Fruit fly (Drosophila melanogaster) whole organism, embryonic: ENCODE data around the gene CG13457.
A peak's percentile ranks its signal among the peaks of the same experiment; 100 is the strongest.

Experiments
- Ada2b ChIP-seq: fragments of 200-800 bp; sonication (Bioruptor generic); IDR thresholded peaks from 2 replicates; pipeline ENCODE4 v1.3.6; 2022; ENCODE audit warnings: missing biosample characterization, missing genetic modification characterization
- CG1024 ChIP-seq: fragments of 200-800 bp; sonication (Bioruptor generic); IDR thresholded peaks from 2 replicates; pipeline ENCODE4 v1.3.6; 2022; ENCODE audit warnings: missing biosample characterization, missing genetic modification characterization
- CG10321 ChIP-seq: fragments of 200-800 bp; sonication (Bioruptor generic); IDR thresholded peaks from 2 replicates; pipeline ENCODE4 v1.3.6; 2022; ENCODE audit warnings: missing biosample characterization, missing genetic modification characterization
- CG10979 ChIP-seq: fragments of 200-800 bp; sonication (Bioruptor generic); optimal IDR thresholded peaks from 2 replicates; lab custom pipeline; 2018; ENCODE audit warnings: missing biosample characterization, mild to moderate bottlenecking, missing genetic modification characterization, moderate library complexity
- CG11695 ChIP-seq: fragments of 200-800 bp; sonication (Bioruptor generic); IDR thresholded peaks from 3 replicates; pipeline ENCODE4 v1.3.6; 2022; ENCODE audit warnings: missing biosample characterization, missing genetic modification characterization
- CG12299 ChIP-seq: fragments of 200-800 bp; sonication (Bioruptor generic); optimal IDR thresholded peaks from 2 replicates; lab custom pipeline; 2018; ENCODE audit warnings: missing biosample characterization, mild to moderate bottlenecking, missing genetic modification characterization
- CG13775 ChIP-seq: fragments of 200-800 bp; sonication (Bioruptor generic); optimal IDR thresholded peaks from 3 replicates; lab custom pipeline; 2017; ENCODE audit warnings: missing biosample characterization, mild to moderate bottlenecking, missing genetic modification characterization
- CG14667 ChIP-seq: fragments of 200-800 bp; sonication (Bioruptor generic); IDR thresholded peaks from 2 replicates; pipeline ENCODE4 v1.3.6; 2022; ENCODE audit warnings: missing biosample characterization, missing genetic modification characterization
- CG17912 ChIP-seq: fragments of 200-800 bp; sonication (Bioruptor generic); optimal IDR thresholded peaks from 2 replicates; lab custom pipeline; 2018; ENCODE audit warnings: missing biosample characterization, mild to moderate bottlenecking, missing genetic modification characterization
- CG1792 ChIP-seq: fragments of 200-800 bp; sonication (Bioruptor generic); optimal IDR thresholded peaks from 2 replicates; lab custom pipeline; 2016; ENCODE audit warnings: missing biosample characterization, missing genetic modification characterization
- CG18262 ChIP-seq: fragments of 200-800 bp; optimal IDR thresholded peaks from 3 replicates; lab custom pipeline; 2019; ENCODE audit warnings: missing biosample characterization, mild to moderate bottlenecking, missing genetic modification characterization, moderate library complexity
- CG31365 ChIP-seq: fragments of 200-800 bp; sonication (Bioruptor generic); optimal IDR thresholded peaks from 2 replicates; lab custom pipeline; 2018; ENCODE audit warnings: missing biosample characterization, mild to moderate bottlenecking, missing genetic modification characterization
- CG6854 ChIP-seq: fragments of 200-800 bp; sonication (Bioruptor generic); optimal IDR thresholded peaks from 3 replicates; lab custom pipeline; 2017; ENCODE audit warnings: missing biosample characterization, mild to moderate bottlenecking, missing genetic modification characterization
- CG7928 ChIP-seq: fragments of 200-800 bp; sonication (Bioruptor generic); optimal IDR thresholded peaks from 2 replicates; lab custom pipeline; 2017; ENCODE audit warnings: missing biosample characterization, mild to moderate bottlenecking, missing genetic modification characterization
- Chrac-16 ChIP-seq: fragments of 200-800 bp; sonication (Bioruptor generic); optimal IDR thresholded peaks from 3 replicates; lab custom pipeline; 2016; ENCODE audit warnings: missing biosample characterization, missing genetic modification characterization
- CrebB ChIP-seq: fragments of 200-800 bp; sonication (Bioruptor generic); optimal IDR thresholded peaks from 3 replicates; lab custom pipeline; 2018; ENCODE audit warnings: missing biosample characterization, mild to moderate bottlenecking, missing genetic modification characterization
- Doc2 ChIP-seq: fragments of 200-800 bp; sonication (Bioruptor generic); IDR thresholded peaks from 2 replicates; pipeline ENCODE4 v1.3.6; 2022; ENCODE audit warnings: missing biosample characterization, missing genetic modification characterization
- Hand ChIP-seq: fragments of 200-800 bp; sonication (Bioruptor generic); optimal IDR thresholded peaks from 2 replicates; lab custom pipeline; 2017; ENCODE audit warnings: mild to moderate bottlenecking, missing biosample characterization, missing genetic modification reagents, missing genetic modification characterization
- Hr51 ChIP-seq, 2 experiments: fragments of 200-800 bp; sonication (Bioruptor generic); optimal IDR thresholded peaks; 2 replicates in 1 of 2; 3 replicates in 1 of 2; lab custom pipeline; 2016 to 2018; ENCODE audit warnings: missing biosample characterization in 2 of 2, missing genetic modification characterization in 2 of 2, mild to moderate bottlenecking in 1 of 2, moderate library complexity in 1 of 2
- Lpt ChIP-seq: fragments of >200 bp; optimal IDR thresholded peaks from 2 replicates; lab custom pipeline; 2018; ENCODE audit warnings: missing biosample characterization, missing genetic modification characterization
- MBD-R2 ChIP-seq: fragments of 200-800 bp; sonication (Bioruptor generic); IDR thresholded peaks from 2 replicates; pipeline ENCODE4 v1.3.6; 2022; ENCODE audit warnings: missing biosample characterization, missing genetic modification characterization
- MESR4 ChIP-seq: fragments of 200-800 bp; sonication (Bioruptor generic); optimal IDR thresholded peaks from 2 replicates; lab custom pipeline; 2018; ENCODE audit warnings: missing biosample characterization, mild to moderate bottlenecking, missing genetic modification characterization, moderate library complexity
- Mrtf ChIP-seq: fragments of 200-800 bp; sonication (Bioruptor generic); IDR thresholded peaks from 3 replicates; pipeline ENCODE4 v1.3.6; 2022; ENCODE audit warnings: missing biosample characterization, missing genetic modification characterization
- NK7.1 ChIP-seq: fragments of 200-800 bp; sonication (Bioruptor generic); optimal IDR thresholded peaks from 3 replicates; lab custom pipeline; 2016; ENCODE audit warnings: missing biosample characterization, missing genetic modification characterization
- Neu2 ChIP-seq: fragments of 200-800 bp; sonication (Bioruptor generic); optimal IDR thresholded peaks from 3 replicates; lab custom pipeline; 2016; ENCODE audit warnings: missing biosample characterization, missing genetic modification characterization, borderline replicate concordance
- Nf-YA ChIP-seq: fragments of 200-800 bp; sonication (Bioruptor generic); IDR thresholded peaks from 2 replicates; pipeline ENCODE4 v1.3.6; 2022; ENCODE audit warnings: missing biosample characterization, missing genetic modification characterization
- Sry-β ChIP-seq: fragments of 200-800 bp; sonication (Bioruptor generic); optimal IDR thresholded peaks from 2 replicates; lab custom pipeline; 2018; ENCODE audit warnings: missing biosample characterization, mild to moderate bottlenecking, missing genetic modification characterization, moderate library complexity
- ash1 ChIP-seq: fragments of 200-800 bp; sonication (Bioruptor generic); optimal IDR thresholded peaks from 2 replicates; lab custom pipeline; 2018; ENCODE audit warnings: missing biosample characterization, mild to moderate bottlenecking, missing genetic modification characterization
- bbx ChIP-seq: fragments of 200-800 bp; sonication (Bioruptor generic); IDR thresholded peaks from 2 replicates; pipeline ENCODE4 v1.3.6; 2022; ENCODE audit warnings: missing biosample characterization, missing genetic modification characterization; ENCODE audit not compliant: partially characterized antibody
- chn ChIP-seq: fragments of 200-800 bp; sonication (Bioruptor generic); optimal IDR thresholded peaks from 2 replicates; lab custom pipeline; 2016; ENCODE audit warnings: missing biosample characterization, missing genetic modification characterization
- corto ChIP-seq: fragments of 200-800 bp; sonication (Bioruptor generic); optimal IDR thresholded peaks from 2 replicates; lab custom pipeline; 2016; ENCODE audit warnings: missing biosample characterization, mild to moderate bottlenecking, missing genetic modification characterization, moderate library complexity
- cwo ChIP-seq: fragments of 200-800 bp; sonication (Bioruptor generic); optimal IDR thresholded peaks from 3 replicates; lab custom pipeline; 2017; ENCODE audit warnings: missing biosample characterization, missing genetic modification characterization, mild to moderate bottlenecking, moderate library complexity, missing genetic modification reagents
- grau ChIP-seq: fragments of 200-800 bp; optimal IDR thresholded peaks from 3 replicates; lab custom pipeline; 2019; ENCODE audit warnings: missing biosample characterization, mild to moderate bottlenecking, missing genetic modification characterization, moderate library complexity
- grn ChIP-seq: fragments of 200-800 bp; sonication (Bioruptor generic); optimal IDR thresholded peaks from 3 replicates; lab custom pipeline; 2017; ENCODE audit warnings: missing biosample characterization, missing genetic modification characterization
- gsb-n ChIP-seq: fragments of 200-800 bp; sonication (Bioruptor generic); optimal IDR thresholded peaks from 3 replicates; lab custom pipeline; 2018; ENCODE audit warnings: missing biosample characterization, mild to moderate bottlenecking, missing genetic modification characterization
- h ChIP-seq: fragments of >200 bp; optimal IDR thresholded peaks from 2 replicates; lab custom pipeline; 2017
- hbn ChIP-seq: fragments of 200-800 bp; sonication (Bioruptor generic); IDR thresholded peaks from 2 replicates; pipeline ENCODE4 v1.3.6; 2022; ENCODE audit warnings: missing biosample characterization, missing genetic modification characterization; ENCODE audit not compliant: partially characterized antibody
- hkb ChIP-seq, 2 experiments: fragments of 200-800 bp in 1 of 2; fragments of >200 bp in 1 of 2; sonication (Bioruptor generic) in 1 of 2; IDR thresholded peaks in 1 of 2; optimal IDR thresholded peaks in 1 of 2; 2 replicates each; pipeline versions ENCODE4 v1.3.6 to Lab custom; 2017 to 2022; ENCODE audit warnings: missing biosample characterization in 1 of 2, missing genetic modification characterization in 1 of 2
- kni ChIP-seq: fragments of 200-800 bp; sonication (Bioruptor generic); optimal IDR thresholded peaks from 3 replicates; lab custom pipeline; 2017; ENCODE audit warnings: mild to moderate bottlenecking, missing biosample characterization, missing genetic modification reagents, missing genetic modification characterization
- luna ChIP-seq: fragments of 200-800 bp; sonication (Bioruptor generic); optimal IDR thresholded peaks from 2 replicates; lab custom pipeline; 2016; ENCODE audit warnings: missing biosample characterization, missing genetic modification characterization
- pros ChIP-seq: fragments of 200-800 bp; sonication (Bioruptor generic); optimal IDR thresholded peaks from 3 replicates; lab custom pipeline; 2019; ENCODE audit warnings: missing biosample characterization, mild to moderate bottlenecking, missing genetic modification characterization, moderate library complexity
- pum ChIP-seq: fragments of 200-800 bp; sonication (Bioruptor generic); optimal IDR thresholded peaks from 2 replicates; lab custom pipeline; 2016; ENCODE audit warnings: missing biosample characterization, missing genetic modification characterization
- run ChIP-seq: fragments of 200-800 bp; sonication (Bioruptor generic); optimal IDR thresholded peaks from 3 replicates; lab custom pipeline; 2018; ENCODE audit warnings: missing biosample characterization, mild to moderate bottlenecking, missing genetic modification characterization
- sd ChIP-seq: fragments of 200-800 bp; sonication (Bioruptor generic); optimal IDR thresholded peaks from 3 replicates; lab custom pipeline; 2018; ENCODE audit warnings: missing biosample characterization, mild to moderate bottlenecking, missing genetic modification characterization, moderate library complexity
- sisA ChIP-seq: fragments of 200-800 bp; sonication (Bioruptor generic); IDR thresholded peaks from 2 replicates; pipeline ENCODE4 v1.3.6; 2022; ENCODE audit warnings: missing biosample characterization, missing genetic modification characterization
- stc ChIP-seq: fragments of 200-800 bp; sonication (Bioruptor generic); IDR thresholded peaks from 2 replicates; pipeline ENCODE4 v1.3.6; 2022; ENCODE audit warnings: missing biosample characterization, missing genetic modification characterization
- stwl ChIP-seq: fragments of 200-800 bp; sonication (Bioruptor generic); optimal IDR thresholded peaks from 3 replicates; lab custom pipeline; 2018; ENCODE audit warnings: missing biosample characterization, mild to moderate bottlenecking, missing genetic modification characterization, moderate library complexity
- tll ChIP-seq, 2 experiments: fragments of 200-800 bp in 1 of 2; fragments of >200 bp in 1 of 2; sonication (Bioruptor generic) in 1 of 2; optimal IDR thresholded peaks; 2 replicates each; lab custom pipeline; 2017 to 2019; ENCODE audit warnings: missing biosample characterization in 2 of 2, missing genetic modification characterization in 2 of 2, mild to moderate bottlenecking in 1 of 2, moderate library complexity in 1 of 2
- tx ChIP-seq: fragments of 200-800 bp; sonication (Bioruptor generic); optimal IDR thresholded peaks from 2 replicates; lab custom pipeline; 2016; ENCODE audit warnings: missing biosample characterization, missing genetic modification characterization
- vvl ChIP-seq: fragments of 200-800 bp; sonication (Bioruptor generic); IDR thresholded peaks from 2 replicates; pipeline ENCODE4 v1.3.6; 2022; ENCODE audit warnings: missing biosample characterization, missing genetic modification characterization
- yki ChIP-seq: fragments of >200 bp; optimal IDR thresholded peaks from 3 replicates; lab custom pipeline; 2018

CG13457 gene

dm6 chr3L:15163414-15163813 is 32.2 kb upstream of the CG13457 start, which contains the start of gene CG7011 (continued):
- peak; percentile 17 for TF ChIP-seq MESR4 (GFP tag; lab: Kevin White, UChicago)
- no peak for TF ChIP-seq CG7928
- no peak for TF ChIP-seq h (lab: Kevin White, UChicago)
- TF ChIP-seq run (tag; lab: Kevin White, UChicago) = no peak
- peak; percentile 67 for TF ChIP-seq MBD-R2
- no peak for TF ChIP-seq cwo (GFP tag; lab: Kevin White, UChicago)
- no peak for TF ChIP-seq Neu2 (GFP tag; lab: Kevin White, UChicago)
- no peak for TF ChIP-seq Sry-β
- TF ChIP-seq kni (GFP tag; lab: Kevin White, UChicago) = no peak
- TF ChIP-seq gsb-n (tag; lab: Kevin White, UChicago) = no peak
- no peak for TF ChIP-seq sisA (GFP tag; lab: Robert Waterston, UW)
- TF ChIP-seq hbn (GFP tag; lab: Robert Waterston, UW) = peak; percentile 35; the same call in 1 of the 2 replicates
- no peak for TF ChIP-seq pum
- TF ChIP-seq CG6854 = no peak
- no peak for TF ChIP-seq Doc2 (GFP tag; lab: Robert Waterston, UW)
- TF ChIP-seq tx (GFP tag; lab: Kevin White, UChicago) = no peak
- no peak for TF ChIP-seq Hand (GFP tag; lab: Kevin White, UChicago)
- TF ChIP-seq CG17912 (GFP tag; lab: Kevin White, UChicago) = no peak
- TF ChIP-seq CG10979 (tag; lab: Kevin White, UChicago) = no peak
- no peak for TF ChIP-seq tll (GFP tag; optimal IDR thresholded peaks at IDR 0.05; lab: Kevin White, UChicago)
- TF ChIP-seq chn (GFP tag; lab: Kevin White, UChicago) = no peak
- TF ChIP-seq CrebB (tag; lab: Kevin White, UChicago) = no peak
- no peak for TF ChIP-seq yki (lab: Kevin White, UChicago)
- peak; percentile 78 for TF ChIP-seq stwl (tag; lab: Kevin White, UChicago)
- no peak for TF ChIP-seq Nf-YA
- TF ChIP-seq luna = no peak
- no peak for TF ChIP-seq CG11695 (GFP tag; lab: Robert Waterston, UW)
- TF ChIP-seq CG18262 (tag; lab: Kevin White, UChicago) = no peak
- no peak for TF ChIP-seq hkb (optimal IDR thresholded peaks at IDR 0.05; lab: Kevin White, UChicago)
- no peak for TF ChIP-seq hkb (GFP tag; IDR thresholded peaks at IDR 0.05; lab: Robert Waterston, UW)
- TF ChIP-seq CG31365 (tag; lab: Kevin White, UChicago) = no peak
- no peak for TF ChIP-seq grau
- no peak for TF ChIP-seq sd (tag; lab: Kevin White, UChicago)
- TF ChIP-seq Ada2b (GFP tag; lab: Robert Waterston, UW) = no peak
- no peak for TF ChIP-seq NK7.1 (GFP tag; lab: Kevin White, UChicago)
- TF ChIP-seq CG13775 = no peak
- TF ChIP-seq CG12299 (tag; lab: Kevin White, UChicago) = no peak
- no peak for TF ChIP-seq CG1792 (GFP tag; lab: Kevin White, UChicago)
- TF ChIP-seq Hr51 (GFP tag; optimal IDR thresholded peaks at IDR 0.05; lab: Kevin White, UChicago) = no peak
- no peak for TF ChIP-seq stc (GFP tag; lab: Robert Waterston, UW)
- no peak for TF ChIP-seq Chrac-16
- no peak for TF ChIP-seq CG1024
- no peak for TF ChIP-seq Mrtf (GFP tag; lab: Robert Waterston, UW)
- TF ChIP-seq pros (GFP tag; lab: Kevin White, UChicago) = no peak
- TF ChIP-seq ash1 (GFP tag; lab: Kevin White, UChicago) = no peak
- TF ChIP-seq Lpt (GFP tag; lab: Kevin White, UChicago) = no peak
- TF ChIP-seq corto (GFP tag; lab: Kevin White, UChicago) = no peak
- TF ChIP-seq bbx (GFP tag; lab: Robert Waterston, UW) = peak; percentile 78
- no peak for TF ChIP-seq CG10321 (GFP tag; lab: Robert Waterston, UW)
- no peak for TF ChIP-seq vvl (GFP tag; lab: Robert Waterston, UW)
- no peak for TF ChIP-seq CG14667
- TF ChIP-seq grn (GFP tag; lab: Kevin White, UChicago) = no peak
